5 fruit fly cellular contexts compared by ENCODE assay signal in genomic region chr3L:654019-654418, dm6.
TF ChIP-seq lines count a peak whose summit lies in the region.

Gene MED30, minus strand, starts transcription at chr3L:654089.
Gene Rev1, plus strand, starts transcription at chr3L:654363.

- peak; percentile 48 for TF ChIP-seq CTCF in whole organism, embryonic (GFP tag; optimal IDR thresholded peaks at IDR 0.05; lab: Kevin White, UChicago)

TF ChIP-seq in whole organism, adult, 20 proteins besides CTCF, POLR2A, EP300 and RAD21 (continues in another document):
- TF ChIP-seq cic (GFP tag; optimal IDR thresholded peaks at IDR 0.05; lab: Kevin White, UChicago) = peak; percentile 74
- peak; percentile 94 for TF ChIP-seq CG7101 (tag; optimal IDR thresholded peaks at IDR 0.05; lab: Kevin White, UChicago)
- peak; percentile 92 for TF ChIP-seq CG7045 (GFP tag; optimal IDR thresholded peaks at IDR 0.05; lab: Kevin White, UChicago)
- peak; percentile 96 for TF ChIP-seq bab1 (GFP tag; optimal IDR thresholded peaks at IDR 0.05; lab: Kevin White, UChicago)
- peak; percentile 94 for TF ChIP-seq Crg-1 (GFP tag; optimal IDR thresholded peaks at IDR 0.05; lab: Kevin White, UChicago)
- peak; percentile 97 for TF ChIP-seq toe (GFP tag; optimal IDR thresholded peaks at IDR 0.05; lab: Kevin White, UChicago)
- no peak for TF ChIP-seq cnc (optimal IDR thresholded peaks at IDR 0.05; lab: Kevin White, UChicago)
- TF ChIP-seq Clk (GFP tag; optimal IDR thresholded peaks at IDR 0.05; lab: Kevin White, UChicago) = peak; percentile 89
- TF ChIP-seq Hr96 (GFP tag; optimal IDR thresholded peaks at IDR 0.05; lab: Kevin White, UChicago) = peak; percentile 94
- peak; percentile 96 for TF ChIP-seq CG5204 (GFP tag; optimal IDR thresholded peaks at IDR 0.05; lab: Kevin White, UChicago)
- no peak for TF ChIP-seq kay (GFP tag; lab: Kevin White, UChicago; ENCODE audit: borderline replicate concordance)
- TF ChIP-seq CG11617 (GFP tag; optimal IDR thresholded peaks at IDR 0.05; lab: Kevin White, UChicago) = peak; percentile 91
- TF ChIP-seq CG33017 (tag; optimal IDR thresholded peaks at IDR 0.05; lab: Kevin White, UChicago) = peak; percentile 91
- TF ChIP-seq CG14711 (tag; optimal IDR thresholded peaks at IDR 0.05; lab: Kevin White, UChicago) = peak; percentile 94
- TF ChIP-seq CG1620 (GFP tag; optimal IDR thresholded peaks at IDR 0.05; lab: Kevin White, UChicago) = peak; percentile 96
- TF ChIP-seq ovo (GFP tag; optimal IDR thresholded peaks at IDR 0.05; lab: Kevin White, UChicago) = peak; percentile 77
- TF ChIP-seq Mnt (GFP tag; optimal IDR thresholded peaks at IDR 0.05; lab: Kevin White, UChicago) = peak; percentile 92
- peak; percentile 82 for TF ChIP-seq pad (GFP tag; optimal IDR thresholded peaks at IDR 0.05; lab: Kevin White, UChicago)

TF ChIP-seq in whole organism, embryonic, 481 proteins besides CTCF, POLR2A, EP300 and RAD21 (continues in another document):
- TF ChIP-seq abd-A (tag; optimal IDR thresholded peaks at IDR 0.05; lab: Kevin White, UChicago) (no peak), Bdp1 (GFP tag; optimal IDR thresholded peaks at IDR 0.05; lab: Kevin White, UChicago) (peak; percentile 91), ranshi (GFP tag; IDR thresholded peaks at IDR 0.05; lab: Robert Waterston, UW) (peak; percentile 87), exex (tag; optimal IDR thresholded peaks at IDR 0.05; lab: Kevin White, UChicago) (peak; percentile 82), Xrp1 (GFP tag; IDR thresholded peaks at IDR 0.05; lab: Robert Waterston, UW) (peak; percentile 93), CG15011 (GFP tag; optimal IDR thresholded peaks at IDR 0.05; lab: Kevin White, UChicago) (no peak), so (GFP tag; IDR thresholded peaks at IDR 0.05; lab: Robert Waterston, UW) (peak; percentile 88; the same call in 2 of the 3 replicates), otp (GFP tag; IDR thresholded peaks at IDR 0.05; lab: Robert Waterston, UW) (peak; percentile 88), CG11696 (GFP tag; IDR thresholded peaks at IDR 0.05; lab: Robert Waterston, UW) (peak; percentile 74), MESR4 (GFP tag; optimal IDR thresholded peaks at IDR 0.05; lab: Kevin White, UChicago) (peak; percentile 73), ftz-f1 (GFP tag; optimal IDR thresholded peaks at IDR 0.05; lab: Kevin White, UChicago) (peak; percentile 80), CG14965 (GFP tag; optimal IDR thresholded peaks at IDR 0.05; lab: Kevin White, UChicago; ENCODE audit: borderline replicate concordance) (peak; percentile 35), C15 (GFP tag; IDR thresholded peaks at IDR 0.05; lab: Robert Waterston, UW) (peak; percentile 80), NC2β (GFP tag; optimal IDR thresholded peaks at IDR 0.05; lab: Kevin White, UChicago) (peak; percentile 96), CG4820 (GFP tag; optimal IDR thresholded peaks at IDR 0.05; lab: Kevin White, UChicago) (peak; percentile 80), CG8388 (GFP tag; optimal IDR thresholded peaks at IDR 0.05; lab: Kevin White, UChicago) (peak; percentile 86), Hmx (GFP tag; optimal IDR thresholded peaks at IDR 0.05; lab: Kevin White, UChicago) (peak; percentile 90), seq (GFP tag; IDR thresholded peaks at IDR 0.05; lab: Robert Waterston, UW) (peak; percentile 84)

TF ChIP-seq in whole organism, prepupa, 60 proteins besides CTCF, POLR2A, EP300 and RAD21 (continues in another document):
- peak; percentile 97 for TF ChIP-seq CG10631 (GFP tag; optimal IDR thresholded peaks at IDR 0.05; lab: Kevin White, UChicago)
- TF ChIP-seq Eip93F (GFP tag; optimal IDR thresholded peaks at IDR 0.05; lab: Kevin White, UChicago) = peak; percentile 72
- TF ChIP-seq CG11294 (GFP tag; IDR thresholded peaks at IDR 0.05; lab: Robert Waterston, UW) = peak; percentile 81
- peak; percentile 46 for TF ChIP-seq CG9139 (GFP tag; optimal IDR thresholded peaks at IDR 0.05; lab: Kevin White, UChicago)
- peak; percentile 80 for TF ChIP-seq CG8119 (GFP tag; IDR thresholded peaks at IDR 0.05; lab: Robert Waterston, UW)
- TF ChIP-seq CG1621 (tag; optimal IDR thresholded peaks at IDR 0.05; lab: Kevin White, UChicago) = peak; percentile 77
- peak; percentile 97 for TF ChIP-seq pdm3 (GFP tag; optimal IDR thresholded peaks at IDR 0.05; lab: Kevin White, UChicago)
- TF ChIP-seq CG32006 (GFP tag; optimal IDR thresholded peaks at IDR 0.05; lab: Kevin White, UChicago) = peak; percentile 86
- peak; percentile 97 for TF ChIP-seq CG3919 (GFP tag; optimal IDR thresholded peaks at IDR 0.05; lab: Kevin White, UChicago)
- TF ChIP-seq spab (GFP tag; optimal IDR thresholded peaks at IDR 0.05; lab: Kevin White, UChicago) = peak; percentile 67
- TF ChIP-seq CG31627 (GFP tag; optimal IDR thresholded peaks at IDR 0.05; lab: Kevin White, UChicago) = peak; percentile 98
- peak; percentile 97 for TF ChIP-seq Eip78C (GFP tag; lab: Kevin White, UChicago)
- peak; percentile 90 for TF ChIP-seq vri (GFP tag; optimal IDR thresholded peaks at IDR 0.05; lab: Kevin White, UChicago)
- TF ChIP-seq Hr39 (GFP tag; optimal IDR thresholded peaks at IDR 0.05; lab: Kevin White, UChicago) = peak; percentile 97
- TF ChIP-seq fd59A (GFP tag; optimal IDR thresholded peaks at IDR 0.05; lab: Kevin White, UChicago) = peak; percentile 71
- peak; percentile 92 for TF ChIP-seq Hr38 (GFP tag; optimal IDR thresholded peaks at IDR 0.05; lab: Kevin White, UChicago)
- TF ChIP-seq Eip75B (GFP tag; optimal IDR thresholded peaks at IDR 0.05; lab: Kevin White, UChicago) = peak; percentile 94
- peak; percentile 95 for TF ChIP-seq Ets21C (GFP tag; optimal IDR thresholded peaks at IDR 0.05; lab: Kevin White, UChicago)
- peak; percentile 96 for TF ChIP-seq Hr4 (GFP tag; optimal IDR thresholded peaks at IDR 0.05; lab: Kevin White, UChicago)

TF ChIP-seq in whole organism, pupa, 21 proteins besides CTCF, POLR2A, EP300 and RAD21:
- TF ChIP-seq CG12605 (GFP tag; IDR thresholded peaks at IDR 0.05; lab: Robert Waterston, UW) = peak; percentile 32; the same call in 1 of the 2 replicates
- no peak for TF ChIP-seq CG14655 (GFP tag; optimal IDR thresholded peaks at IDR 0.05; lab: Kevin White, UChicago)
- peak; percentile 30; the same call in 1 of the 2 replicates for TF ChIP-seq CG10348 (GFP tag; IDR thresholded peaks at IDR 0.05; lab: Robert Waterston, UW)
- peak; percentile 92 for TF ChIP-seq Pif1A (GFP tag; optimal IDR thresholded peaks at IDR 0.05; lab: Kevin White, UChicago)
- TF ChIP-seq Snoo (tag; optimal IDR thresholded peaks at IDR 0.05; lab: Kevin White, UChicago) = peak; percentile 90
- peak; percentile 86 for TF ChIP-seq CG8301 (tag; optimal IDR thresholded peaks at IDR 0.05; lab: Kevin White, UChicago)
- peak; percentile 82 for TF ChIP-seq CG34367 (tag; optimal IDR thresholded peaks at IDR 0.05; lab: Kevin White, UChicago)
- TF ChIP-seq CG17806 (tag; optimal IDR thresholded peaks at IDR 0.05; lab: Kevin White, UChicago) = peak; percentile 86
- peak; percentile 87 for TF ChIP-seq rn (GFP tag; IDR thresholded peaks at IDR 0.05; lab: Robert Waterston, UW)
- TF ChIP-seq CG9948 (tag; optimal IDR thresholded peaks at IDR 0.05; lab: Kevin White, UChicago) = peak; percentile 82
- TF ChIP-seq gl (tag; optimal IDR thresholded peaks at IDR 0.05; lab: Kevin White, UChicago) = peak; percentile 56
- TF ChIP-seq D1 (tag; optimal IDR thresholded peaks at IDR 0.05; lab: Kevin White, UChicago) = no peak
- TF ChIP-seq CG8159 (tag; optimal IDR thresholded peaks at IDR 0.05; lab: Kevin White, UChicago) = peak; percentile 88
- TF ChIP-seq EcR (GFP tag; optimal IDR thresholded peaks at IDR 0.05; lab: Kevin White, UChicago) = peak; percentile 18
- peak; percentile 89 for TF ChIP-seq CG32121 (GFP tag; IDR thresholded peaks at IDR 0.05; lab: Robert Waterston, UW)
- peak; percentile 85 for TF ChIP-seq CG15710 (tag; optimal IDR thresholded peaks at IDR 0.05; lab: Kevin White, UChicago)
- peak; percentile 89 for TF ChIP-seq fd96Ca (GFP tag; IDR thresholded peaks at IDR 0.05; lab: Robert Waterston, UW)
- TF ChIP-seq Ets98B (GFP tag; IDR thresholded peaks at IDR 0.05; lab: Robert Waterston, UW) = peak; percentile 93
- peak; percentile 95 for TF ChIP-seq CG4496 (GFP tag; IDR thresholded peaks at IDR 0.05; lab: Robert Waterston, UW)
- TF ChIP-seq Pif1B (GFP tag; optimal IDR thresholded peaks at IDR 0.05; lab: Kevin White, UChicago) = peak; percentile 89
- no peak for TF ChIP-seq CG13204 (GFP tag; optimal IDR thresholded peaks at IDR 0.05; lab: Kevin White, UChicago)

TF ChIP-seq in whole organism, wandering third instar larva, 38 proteins besides CTCF, POLR2A, EP300 and RAD21 (continues in another document):
- TF ChIP-seq Jra (GFP tag; optimal IDR thresholded peaks at IDR 0.05; lab: Kevin White, UChicago) (peak; percentile 97), HLH106 (tag; optimal IDR thresholded peaks at IDR 0.05; lab: Kevin White, UChicago) (peak; percentile 93), fru (GFP tag; optimal IDR thresholded peaks at IDR 0.05; lab: Kevin White, UChicago) (peak; percentile 97), jim (GFP tag; optimal IDR thresholded peaks at IDR 0.05; lab: Kevin White, UChicago) (peak; percentile 90), br (GFP tag; optimal IDR thresholded peaks at IDR 0.05; lab: Kevin White, UChicago) (peak; percentile 96), Hr83 (GFP tag; optimal IDR thresholded peaks at IDR 0.05; lab: Kevin White, UChicago; ENCODE audit: poor library complexity, severe bottlenecking) (peak; percentile 96), tai (GFP tag; optimal IDR thresholded peaks at IDR 0.05; lab: Kevin White, UChicago) (no peak), brk (GFP tag; optimal IDR thresholded peaks at IDR 0.05; lab: Kevin White, UChicago) (no peak), GATAd (GFP tag; optimal IDR thresholded peaks at IDR 0.05; lab: Kevin White, UChicago) (peak; percentile 83), sage (GFP tag; optimal IDR thresholded peaks at IDR 0.05; lab: Kevin White, UChicago) (peak; percentile 85), Dif (GFP tag; optimal IDR thresholded peaks at IDR 0.05; lab: Kevin White, UChicago; ENCODE audit: partially characterized antibody) (no peak), CG32264 (GFP tag; optimal IDR thresholded peaks at IDR 0.05; lab: Kevin White, UChicago) (peak; percentile 92), dmrt93B (GFP tag; optimal IDR thresholded peaks at IDR 0.05; lab: Kevin White, UChicago) (peak; percentile 80), usp (GFP tag; optimal IDR thresholded peaks at IDR 0.05; lab: Kevin White, UChicago) (no peak), CrebA (GFP tag; optimal IDR thresholded peaks at IDR 0.05; lab: Kevin White, UChicago; ENCODE audit: borderline replicate concordance) (no peak), pan (optimal IDR thresholded peaks at IDR 0.05; lab: Kevin White, UChicago) (no peak), CG9705 (GFP tag; optimal IDR thresholded peaks at IDR 0.05; lab: Kevin White, UChicago) (peak; percentile 87), OdsH (GFP tag; optimal IDR thresholded peaks at IDR 0.05; lab: Kevin White, UChicago) (peak; percentile 96), sv (GFP tag; optimal IDR thresholded peaks at IDR 0.05; lab: Kevin White, UChicago) (peak; percentile 96), Hr78 (GFP tag; optimal IDR thresholded peaks at IDR 0.05; lab: Kevin White, UChicago) (no peak), Hnf4 (GFP tag; optimal IDR thresholded peaks at IDR 0.05; lab: Kevin White, UChicago) (peak; percentile 98), Vsx2 (GFP tag; optimal IDR thresholded peaks at IDR 0.05; lab: Kevin White, UChicago; ENCODE audit: partially characterized antibody) (no peak), lola (GFP tag; optimal IDR thresholded peaks at IDR 0.05; lab: Kevin White, UChicago) (no peak)
